Fruit fly (Drosophila melanogaster) whole organism, prepupa: ENCODE measurements around the gene Cyp4d20.

ENCODE experiments used
- Blimp-1 ChIP-seq: fragments of 200-800 bp; sonication (Bioruptor generic); optimal IDR thresholded peaks from 3 replicates; lab custom pipeline; 2017; ENCODE audit warnings: missing biosample characterization, missing genetic modification characterization, mild to moderate bottlenecking, moderate library complexity, missing genetic modification reagents
- CG10631 ChIP-seq: fragments of 200-800 bp; sonication (Bioruptor generic); optimal IDR thresholded peaks from 2 replicates; lab custom pipeline; 2016; ENCODE audit warnings: missing biosample characterization, missing genetic modification characterization
- CG10669 ChIP-seq: fragments of 200-800 bp; sonication (Bioruptor generic); optimal IDR thresholded peaks from 3 replicates; lab custom pipeline; 2018; ENCODE audit warnings: missing biosample characterization, mild to moderate bottlenecking, missing genetic modification characterization, moderate library complexity
- CG11294 ChIP-seq: fragments of 200-800 bp; sonication (Bioruptor generic); IDR thresholded peaks from 2 replicates; pipeline ENCODE4 v1.3.6; 2022; ENCODE audit warnings: missing biosample characterization, missing genetic modification characterization
- CG11902 ChIP-seq: fragments of 200-800 bp; sonication (Bioruptor generic); optimal IDR thresholded peaks from 3 replicates; lab custom pipeline; 2016; ENCODE audit warnings: missing biosample characterization, missing genetic modification characterization
- CG1621 ChIP-seq: fragments of 200-800 bp; sonication (Bioruptor generic); optimal IDR thresholded peaks from 3 replicates; lab custom pipeline; 2018; ENCODE audit warnings: missing biosample characterization, mild to moderate bottlenecking, missing genetic modification characterization
- CG16779 ChIP-seq: fragments of 200-800 bp; sonication (Bioruptor generic); optimal IDR thresholded peaks from 3 replicates; lab custom pipeline; 2017; ENCODE audit warnings: missing biosample characterization, mild to moderate bottlenecking, missing genetic modification characterization
- CG3032 ChIP-seq: fragments of 200-800 bp; optimal IDR thresholded peaks from 2 replicates; lab custom pipeline; 2019; ENCODE audit warnings: missing biosample characterization, mild to moderate bottlenecking, missing genetic modification characterization, moderate library complexity
- CG31627 ChIP-seq: fragments of 200-800 bp; sonication (Bioruptor generic); optimal IDR thresholded peaks from 3 replicates; lab custom pipeline; 2016; ENCODE audit warnings: missing biosample characterization, missing genetic modification characterization
- CG3919 ChIP-seq: fragments of 200-800 bp; sonication (Bioruptor generic); optimal IDR thresholded peaks from 3 replicates; lab custom pipeline; 2016; ENCODE audit warnings: missing biosample characterization, missing genetic modification characterization
- CG6163 ChIP-seq: fragments of 200-800 bp; sonication (Bioruptor generic); IDR thresholded peaks from 3 replicates; pipeline ENCODE4 v1.3.6; 2022; ENCODE audit warnings: missing biosample characterization, missing genetic modification characterization
- CG6792 ChIP-seq: fragments of 200-800 bp; sonication (Bioruptor generic); optimal IDR thresholded peaks from 3 replicates; lab custom pipeline; 2016; ENCODE audit warnings: missing biosample characterization, missing genetic modification characterization
- CG6854 ChIP-seq: fragments of 200-800 bp; sonication (Bioruptor generic); optimal IDR thresholded peaks from 2 replicates; lab custom pipeline; 2017; ENCODE audit warnings: missing biosample characterization, mild to moderate bottlenecking, missing genetic modification characterization
- CG7368 ChIP-seq: fragments of 200-800 bp; sonication (Bioruptor generic); optimal IDR thresholded peaks from 3 replicates; lab custom pipeline; 2016; ENCODE audit warnings: missing biosample characterization, missing genetic modification characterization
- CG9139 ChIP-seq: fragments of 200-800 bp; sonication (Bioruptor generic); optimal IDR thresholded peaks from 3 replicates; lab custom pipeline; 2017; ENCODE audit warnings: missing biosample characterization, mild to moderate bottlenecking, missing genetic modification characterization
- Eip93F ChIP-seq: fragments of 200-800 bp; sonication (Bioruptor generic); optimal IDR thresholded peaks from 2 replicates; lab custom pipeline; 2016; ENCODE audit warnings: missing biosample characterization, mild to moderate bottlenecking, missing genetic modification characterization
- Ets21C ChIP-seq: fragments of 200-800 bp; sonication (Bioruptor generic); optimal IDR thresholded peaks from 3 replicates; lab custom pipeline; 2016; ENCODE audit warnings: missing biosample characterization, missing genetic modification characterization
- Ets96B ChIP-seq: fragments of 200-800 bp; optimal IDR thresholded peaks from 2 replicates; lab custom pipeline; 2019; ENCODE audit warnings: missing biosample characterization, mild to moderate bottlenecking, missing genetic modification characterization, moderate library complexity
- Gug ChIP-seq: fragments of 200-800 bp; sonication (Bioruptor generic); IDR thresholded peaks from 2 replicates; pipeline ENCODE4 v1.3.6; 2022; ENCODE audit warnings: missing biosample characterization, missing genetic modification characterization
- Hr39 ChIP-seq: fragments of 200-800 bp; sonication (Bioruptor generic); optimal IDR thresholded peaks from 2 replicates; lab custom pipeline; 2016; ENCODE audit warnings: missing biosample characterization, missing genetic modification characterization
- Lpt ChIP-seq: fragments of 200-800 bp; sonication (Bioruptor generic); optimal IDR thresholded peaks from 3 replicates; lab custom pipeline; 2016; ENCODE audit warnings: missing biosample characterization, missing genetic modification characterization
- Smox ChIP-seq: fragments of 200-800 bp; sonication (Bioruptor generic); optimal IDR thresholded peaks from 3 replicates; lab custom pipeline; 2016; ENCODE audit warnings: missing biosample characterization, missing genetic modification characterization
- Sox102F ChIP-seq: fragments of 200-800 bp; sonication (Bioruptor generic); optimal IDR thresholded peaks from 2 replicates; lab custom pipeline; 2016; ENCODE audit warnings: missing biosample characterization, mild to moderate bottlenecking, missing genetic modification characterization
- achi ChIP-seq: fragments of 200-800 bp; sonication (Bioruptor generic); optimal IDR thresholded peaks from 3 replicates; lab custom pipeline; 2016; ENCODE audit warnings: missing biosample characterization, missing genetic modification characterization
- cyc ChIP-seq: fragments of 200-800 bp; sonication (Bioruptor generic); optimal IDR thresholded peaks from 3 replicates; lab custom pipeline; 2016; ENCODE audit warnings: missing biosample characterization, missing genetic modification characterization
- dac ChIP-seq: fragments of 200-800 bp; sonication (Bioruptor generic); optimal IDR thresholded peaks from 2 replicates; lab custom pipeline; 2017; ENCODE audit warnings: missing biosample characterization, mild to moderate bottlenecking, missing genetic modification characterization
- dsx ChIP-seq: fragments of 200-800 bp; optimal IDR thresholded peaks from 3 replicates; lab custom pipeline; 2019; ENCODE audit warnings: missing biosample characterization, mild to moderate bottlenecking, missing genetic modification characterization, moderate library complexity; ENCODE audit not compliant: poor library complexity, severe bottlenecking
- eg ChIP-seq: fragments of 200-800 bp; sonication (Bioruptor generic); IDR thresholded peaks from 3 replicates; pipeline ENCODE4 v1.3.6; 2022; ENCODE audit warnings: missing biosample characterization, missing genetic modification characterization
- esn ChIP-seq: fragments of 200-800 bp; sonication (Bioruptor generic); optimal IDR thresholded peaks from 2 replicates; lab custom pipeline; 2016; ENCODE audit warnings: missing biosample characterization, mild to moderate bottlenecking, missing genetic modification characterization, moderate library complexity
- fd59A ChIP-seq: fragments of 200-800 bp; sonication (Bioruptor generic); optimal IDR thresholded peaks from 2 replicates; lab custom pipeline; 2017; ENCODE audit warnings: missing biosample characterization, mild to moderate bottlenecking, missing genetic modification characterization, missing genetic modification reagents
- fd85E ChIP-seq: fragments of 200-800 bp; sonication (Bioruptor generic); optimal IDR thresholded peaks from 3 replicates; lab custom pipeline; 2016; ENCODE audit warnings: missing biosample characterization, missing genetic modification characterization
- lz ChIP-seq: fragments of 200-800 bp; sonication (Bioruptor generic); optimal IDR thresholded peaks from 3 replicates; lab custom pipeline; 2016; ENCODE audit warnings: missing biosample characterization, missing genetic modification characterization
- net ChIP-seq: fragments of 200-800 bp; sonication (Bioruptor generic); optimal IDR thresholded peaks from 3 replicates; lab custom pipeline; 2016; ENCODE audit warnings: missing biosample characterization, missing genetic modification characterization
- pdm3 ChIP-seq: fragments of 200-800 bp; sonication (Bioruptor generic); optimal IDR thresholded peaks from 3 replicates; lab custom pipeline; 2016; ENCODE audit warnings: missing biosample characterization, missing genetic modification characterization
- salr ChIP-seq, 2 experiments: fragments of 200-800 bp; sonication (Bioruptor generic); optimal IDR thresholded peaks; 3 replicates each; lab custom pipeline; 2016 to 2018; ENCODE audit warnings: missing biosample characterization in 2 of 2, missing genetic modification characterization in 2 of 2, mild to moderate bottlenecking in 1 of 2
- spab ChIP-seq: fragments of 200-800 bp; sonication (Bioruptor generic); optimal IDR thresholded peaks from 2 replicates; lab custom pipeline; 2017; ENCODE audit warnings: missing biosample characterization, mild to moderate bottlenecking, missing genetic modification characterization, missing genetic modification reagents
- svp ChIP-seq: fragments of 200-800 bp; sonication (Bioruptor generic); peaks from one replicate; lab custom pipeline; 2016; ENCODE audit warnings: missing biosample characterization, missing genetic modification characterization
- topi ChIP-seq: fragments of 200-800 bp; sonication (Bioruptor generic); optimal IDR thresholded peaks from 3 replicates; lab custom pipeline; 2016; ENCODE audit warnings: missing biosample characterization, missing genetic modification characterization

The Cyp4d20 gene

DNA sequence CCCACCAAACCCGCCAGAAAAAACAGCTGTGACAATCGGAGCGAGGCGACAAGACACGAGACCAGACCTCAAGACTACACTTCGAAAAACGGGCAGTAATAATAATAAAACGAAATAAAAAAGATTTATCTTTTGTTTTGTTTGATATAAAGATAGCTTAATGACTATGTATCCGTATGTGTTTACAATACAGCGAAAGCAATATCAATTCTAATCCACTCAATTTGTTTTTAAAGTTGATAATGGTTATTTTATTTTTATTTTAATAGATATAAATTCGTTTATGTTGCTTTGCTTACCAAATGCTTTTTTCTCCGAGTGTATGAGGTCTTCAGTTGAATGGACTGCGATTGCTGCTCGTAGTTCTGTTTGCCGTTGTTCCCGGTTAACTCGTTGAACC lies 1.0 kb upstream of the Cyp4d20 start (continued):
- TF ChIP-seq CG9139 (peak; percentile 92), achi (GFP tag; lab: Kevin White, UChicago) (peak; percentile 81), eg (GFP tag; lab: Robert Waterston, UW) (peak; percentile 56; the same call in 2 of the 3 replicates), svp (GFP tag; lab: Kevin White, UChicago) (peak; percentile 92), Hr39 (GFP tag; lab: Kevin White, UChicago) (peak; percentile 69), CG10669 (GFP tag; lab: Kevin White, UChicago) (peak; percentile 93), Ets96B (tag; lab: Kevin White, UChicago) (peak; percentile 95), CG16779 (peak; percentile 66), CG3919 (peak; percentile 91), net (GFP tag; lab: Kevin White, UChicago) (peak; percentile 81), Sox102F (GFP tag; lab: Kevin White, UChicago) (peak; percentile 77), esn (peak; percentile 83), CG6792 (GFP tag; lab: Kevin White, UChicago) (peak; percentile 82), CG6854 (peak; percentile 54), CG3032 (peak; percentile 96), CG11902 (GFP tag; lab: Kevin White, UChicago) (peak; percentile 73), spab (GFP tag; lab: Kevin White, UChicago) (peak; percentile 94), pdm3 (GFP tag; lab: Kevin White, UChicago) (peak; percentile 85), CG1621 (peak; percentile 84), Smox (GFP tag; lab: Kevin White, UChicago) (peak; percentile 75), Eip93F (GFP tag; lab: Kevin White, UChicago) (no peak), Lpt (peak; percentile 50), CG6163 (GFP tag; lab: Robert Waterston, UW) (peak; percentile 71), lz (GFP tag; lab: Kevin White, UChicago) (peak; percentile 75), salr (GFP tag; optimal IDR thresholded peaks at IDR 0.05; lab: Kevin White, UChicago) (peak; percentile 51 to 68), CG10631 (peak; percentile 87), topi (GFP tag; lab: Kevin White, UChicago) (peak; percentile 85), fd85E (GFP tag; lab: Kevin White, UChicago) (peak; percentile 40), Ets21C (peak; percentile 60), CG31627 (GFP tag; lab: Kevin White, UChicago) (peak; percentile 74), CG7368 (GFP tag; lab: Kevin White, UChicago) (peak; percentile 88), CG11294 (peak; percentile 56), dac (GFP tag; lab: Kevin White, UChicago) (peak; percentile 30), cyc (GFP tag; lab: Kevin White, UChicago) (peak; percentile 79), Blimp-1 (GFP tag; lab: Kevin White, UChicago) (peak; percentile 69)

DNA sequence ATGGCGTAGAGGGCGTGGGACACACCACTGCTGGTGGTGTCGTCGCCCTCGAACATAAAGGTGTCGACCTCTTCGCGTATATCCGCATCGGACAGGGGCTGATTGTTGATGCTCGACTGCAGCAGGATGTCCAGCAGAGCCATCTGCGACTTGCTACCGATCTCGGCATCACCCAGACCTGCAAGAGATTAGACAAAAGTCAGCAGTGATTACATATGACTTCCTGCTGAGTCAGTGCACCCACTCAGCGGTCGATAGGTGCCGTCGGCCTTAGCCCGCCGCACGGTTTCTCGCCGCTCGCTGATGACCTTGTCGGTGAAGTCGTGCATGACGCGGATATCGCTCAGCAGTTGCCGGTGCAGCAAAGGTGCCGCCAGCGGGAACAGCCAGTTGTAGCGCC lies 1.3 kb downstream of the Cyp4d20 start:
- no peak for TF ChIP-seq Gug (GFP tag; lab: Robert Waterston, UW)
- no peak for TF ChIP-seq eg (GFP tag; lab: Robert Waterston, UW)
- TF ChIP-seq fd59A (GFP tag; lab: Kevin White, UChicago) = no peak
- TF ChIP-seq CG10631 = no peak
- TF ChIP-seq dsx (GFP tag; lab: Kevin White, UChicago) = no peak
- TF ChIP-seq fd85E (GFP tag; lab: Kevin White, UChicago) = no peak
- no peak for TF ChIP-seq spab (GFP tag; lab: Kevin White, UChicago)
- no peak for TF ChIP-seq CG31627 (GFP tag; lab: Kevin White, UChicago)
- no peak for TF ChIP-seq lz (GFP tag; lab: Kevin White, UChicago)
- no peak for TF ChIP-seq CG10669 (GFP tag; lab: Kevin White, UChicago)
- no peak for TF ChIP-seq Ets21C
